Worm (Caenorhabditis elegans): ENCODE data around the gene col-95.

The col-95 gene

DNA sequence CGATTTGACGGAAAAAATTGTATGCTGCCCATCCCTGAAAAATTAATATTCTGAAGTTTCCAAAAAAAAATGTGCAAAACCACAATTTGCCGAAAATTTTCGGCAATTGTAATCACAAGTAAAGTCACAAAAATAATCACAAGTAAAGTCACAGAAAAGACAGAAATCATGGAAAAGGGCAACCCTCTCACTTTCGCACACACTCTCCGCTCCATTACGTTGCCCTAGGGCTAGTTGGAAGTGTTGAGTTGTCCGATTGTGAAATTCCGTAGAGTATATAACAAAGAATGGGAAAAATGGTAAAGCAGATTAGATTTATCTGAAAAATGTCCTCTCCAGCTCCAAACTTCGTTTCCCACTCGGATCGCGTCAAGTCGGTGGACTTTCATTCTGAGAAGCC, 17.6 kb downstream of the col-95 start, which contains the start of gene Y41C4A.32:
TSS of gene Y41C4A.32 (plus strand) at position 302 of the 400 bp plus-strand sequence.
- TF ChIP-seq hnd-1 (tag; optimal IDR thresholded peaks at IDR 0.05) (no peak), flt-1 (GFP tag; IDR thresholded peaks at IDR 0.05) (no peak), B0310.2 (tag; optimal IDR thresholded peaks at IDR 0.05) (no peak), tra-4 (tag; optimal IDR thresholded peaks at IDR 0.05) (no peak)

DNA sequence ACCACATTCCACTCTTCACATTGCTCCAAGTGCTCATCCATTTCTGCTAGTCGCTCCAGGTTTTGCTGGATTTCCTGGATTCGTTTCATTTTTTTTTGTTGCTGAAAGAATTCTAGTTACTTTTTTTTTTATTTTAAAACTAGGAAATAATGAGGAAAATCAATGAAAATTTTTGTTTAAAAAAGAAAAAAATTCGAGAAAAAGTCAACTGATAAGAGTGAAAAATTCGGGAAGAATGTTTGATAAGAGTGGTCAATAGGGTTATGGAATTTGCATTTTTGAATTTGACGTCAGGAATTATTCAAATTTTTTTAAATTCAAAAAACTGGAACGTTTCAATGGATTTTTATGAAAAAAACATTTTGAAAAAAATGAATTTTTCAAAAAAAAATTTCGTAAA, 22.8 kb downstream of the col-95 start, which contains the start of gene Y41C4A.12:
TSS of gene Y41C4A.12 (minus strand) at position 101 of the 400 bp plus-strand sequence.
- TF ChIP-seq ceh-36 (tag; optimal IDR thresholded peaks at IDR 0.05) (no peak), pes-1 (GFP tag; IDR thresholded peaks at IDR 0.05) (no peak), B0310.2 (tag; optimal IDR thresholded peaks at IDR 0.05) (no peak), flt-1 (GFP tag; IDR thresholded peaks at IDR 0.05) (no peak), hmbx-1 (tag; optimal IDR thresholded peaks at IDR 0.05) (no peak), hnd-1 (tag; optimal IDR thresholded peaks at IDR 0.05) (no peak), hmg-4 (GFP tag; optimal IDR thresholded peaks at IDR 0.05) (no peak)

DNA sequence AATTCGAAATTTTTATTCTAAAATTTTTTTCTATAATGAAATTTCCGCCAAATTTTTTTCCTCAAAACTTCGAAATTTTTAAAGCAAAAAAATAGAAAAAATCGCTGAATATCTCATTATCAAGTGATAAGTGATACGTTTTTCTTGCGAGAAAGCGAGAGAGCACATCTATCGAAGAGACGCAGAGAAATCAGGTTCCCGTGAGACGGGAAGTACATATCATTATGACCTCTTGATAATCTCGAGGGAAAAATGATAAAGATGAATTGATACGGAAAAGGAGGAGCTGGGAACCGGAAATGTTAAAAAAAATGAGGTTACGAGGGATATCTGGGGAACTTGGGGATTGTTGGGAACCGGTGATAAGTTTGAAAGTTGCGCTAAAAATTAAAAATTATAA, 23.2 kb downstream of the col-95 start:
- TF ChIP-seq ets-7 (tag; optimal IDR thresholded peaks at IDR 0.05) = no peak
- TF ChIP-seq hmbx-1 (tag; optimal IDR thresholded peaks at IDR 0.05) = no peak
- no peak for TF ChIP-seq tbx-37 (GFP tag; conservative IDR thresholded peaks at IDR 0.05)
- no peak for TF ChIP-seq ama-1 (optimal IDR thresholded peaks at IDR 0.05)
- no peak for TF ChIP-seq F13C5.2 (tag; optimal IDR thresholded peaks at IDR 0.05)
- TF ChIP-seq sea-1 (GFP tag; conservative IDR thresholded peaks at IDR 0.05) = no peak
- TF ChIP-seq ceh-36 (tag; optimal IDR thresholded peaks at IDR 0.05) = no peak
- TF ChIP-seq flt-1 (GFP tag; IDR thresholded peaks at IDR 0.05) = no peak
- no peak for TF ChIP-seq hnd-1 (tag; optimal IDR thresholded peaks at IDR 0.05)
- TF ChIP-seq ceh-13 (GFP tag; optimal IDR thresholded peaks at IDR 0.05) = no peak
- TF ChIP-seq scrt-1 (GFP tag; IDR thresholded peaks at IDR 0.05) = no peak
- TF ChIP-seq aly-1 (tag; optimal IDR thresholded peaks at IDR 0.05) = no peak
- no peak for TF ChIP-seq B0310.2 (tag; optimal IDR thresholded peaks at IDR 0.05)

DNA sequence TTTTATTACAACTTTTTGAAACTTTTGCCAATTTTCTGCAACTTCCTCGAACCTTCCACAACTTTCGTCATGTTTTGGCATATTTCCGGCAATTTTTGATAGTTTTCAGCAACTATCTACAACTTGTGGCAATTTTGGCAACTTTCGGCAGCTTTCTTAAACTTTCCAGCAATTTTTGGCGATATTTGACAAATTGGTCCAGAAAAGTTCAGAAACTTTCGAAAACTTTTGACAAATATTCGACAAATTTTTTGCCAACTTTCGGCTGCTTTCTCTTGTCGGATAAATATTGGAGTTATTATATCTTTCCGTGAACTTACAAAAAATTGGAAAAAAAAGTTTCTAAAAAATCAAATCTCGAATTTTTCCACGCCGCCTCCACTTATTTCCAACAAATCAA, 26.5 kb downstream of the col-95 start, which contains the start of gene Y41C4A.18:
TSS of gene Y41C4A.18 (plus strand) at position 301 of the 400 bp plus-strand sequence.
- TF ChIP-seq hmbx-1 (tag; optimal IDR thresholded peaks at IDR 0.05) = no peak
- no peak for TF ChIP-seq sea-1 (GFP tag; conservative IDR thresholded peaks at IDR 0.05)
- TF ChIP-seq aly-1 (tag; optimal IDR thresholded peaks at IDR 0.05) = no peak
- TF ChIP-seq ama-1 (optimal IDR thresholded peaks at IDR 0.05) = no peak
- no peak for TF ChIP-seq tra-4 (tag; optimal IDR thresholded peaks at IDR 0.05)
- no peak for TF ChIP-seq tbx-11 (GFP tag; IDR thresholded peaks at IDR 0.05)
- no peak for TF ChIP-seq ceh-13 (GFP tag; optimal IDR thresholded peaks at IDR 0.05)
- no peak for TF ChIP-seq flt-1 (GFP tag; IDR thresholded peaks at IDR 0.05)
- no peak for TF ChIP-seq hmg-4 (GFP tag; optimal IDR thresholded peaks at IDR 0.05)
- TF ChIP-seq scrt-1 (GFP tag; IDR thresholded peaks at IDR 0.05) = no peak
- no peak for TF ChIP-seq B0310.2 (tag; optimal IDR thresholded peaks at IDR 0.05)
- TF ChIP-seq ets-7 (tag; optimal IDR thresholded peaks at IDR 0.05) = no peak

DNA sequence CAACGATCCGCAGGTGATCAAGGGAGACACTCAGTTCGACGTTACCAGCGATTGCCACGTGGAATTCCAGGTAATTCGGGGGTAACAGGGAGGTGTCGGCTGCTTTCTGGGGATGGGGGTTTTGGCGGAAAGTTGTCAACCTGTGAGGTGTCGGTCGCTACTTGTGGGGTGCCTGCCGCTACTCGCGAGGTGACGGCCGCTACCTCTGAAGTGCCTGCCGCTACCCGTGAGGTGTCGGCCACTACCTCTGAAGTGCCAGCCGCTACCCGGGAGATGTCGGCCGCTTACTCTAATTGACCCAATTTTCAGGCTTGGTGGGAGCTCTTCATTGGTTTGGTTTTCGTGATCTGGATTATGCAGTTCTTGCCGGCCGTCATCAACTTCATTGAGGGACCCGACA, 27.1 kb downstream of the col-95 start:
- TF ChIP-seq hmbx-1 (tag; optimal IDR thresholded peaks at IDR 0.05) (no peak), hmg-4 (GFP tag; optimal IDR thresholded peaks at IDR 0.05) (no peak), ceh-36 (tag; optimal IDR thresholded peaks at IDR 0.05) (no peak), scrt-1 (GFP tag; IDR thresholded peaks at IDR 0.05) (no peak), hnd-1 (tag; optimal IDR thresholded peaks at IDR 0.05) (no peak), ceh-13 (GFP tag; optimal IDR thresholded peaks at IDR 0.05) (no peak), F13C5.2 (tag; optimal IDR thresholded peaks at IDR 0.05) (no peak), aly-1 (tag; optimal IDR thresholded peaks at IDR 0.05) (no peak), ets-7 (tag; optimal IDR thresholded peaks at IDR 0.05) (no peak), B0310.2 (tag; optimal IDR thresholded peaks at IDR 0.05) (no peak), tbx-11 (GFP tag; IDR thresholded peaks at IDR 0.05) (no peak), tbx-37 (GFP tag; conservative IDR thresholded peaks at IDR 0.05) (no peak), tra-4 (tag; optimal IDR thresholded peaks at IDR 0.05) (no peak), sea-1 (GFP tag; conservative IDR thresholded peaks at IDR 0.05) (no peak), pes-1 (GFP tag; IDR thresholded peaks at IDR 0.05) (no peak), ama-1 (optimal IDR thresholded peaks at IDR 0.05) (no peak), flt-1 (GFP tag; IDR thresholded peaks at IDR 0.05) (no peak)

DNA sequence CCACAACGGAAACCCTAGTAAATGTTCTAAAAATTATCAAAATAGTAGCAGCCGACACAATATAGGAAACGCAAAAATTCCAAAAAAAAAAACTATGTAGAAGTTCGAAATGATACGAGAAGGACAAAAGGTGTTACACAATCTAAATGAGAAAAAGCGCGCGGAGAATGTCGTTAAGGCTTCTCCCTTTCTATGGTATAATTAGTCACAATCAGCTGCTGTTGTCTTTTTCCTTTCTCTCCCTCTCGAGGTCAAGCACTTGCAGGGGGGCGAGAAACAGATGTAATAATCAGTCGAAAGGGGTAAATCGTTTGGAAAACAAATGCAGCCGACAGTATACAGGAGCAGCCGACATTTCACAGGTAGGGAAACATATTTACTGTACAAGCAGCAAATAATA, 27.7 kb downstream of the col-95 start:
- TF ChIP-seq tra-4 (tag; optimal IDR thresholded peaks at IDR 0.05) (no peak), pes-1 (GFP tag; IDR thresholded peaks at IDR 0.05) (no peak), ama-1 (optimal IDR thresholded peaks at IDR 0.05) (no peak), aly-1 (tag; optimal IDR thresholded peaks at IDR 0.05) (no peak), ceh-13 (GFP tag; optimal IDR thresholded peaks at IDR 0.05) (no peak), hnd-1 (tag; optimal IDR thresholded peaks at IDR 0.05) (no peak), hmbx-1 (tag; optimal IDR thresholded peaks at IDR 0.05) (no peak), tbx-37 (GFP tag; conservative IDR thresholded peaks at IDR 0.05) (no peak), scrt-1 (GFP tag; IDR thresholded peaks at IDR 0.05) (no peak), sea-1 (GFP tag; conservative IDR thresholded peaks at IDR 0.05) (no peak), B0310.2 (tag; optimal IDR thresholded peaks at IDR 0.05) (no peak), hmg-4 (GFP tag; optimal IDR thresholded peaks at IDR 0.05) (no peak), tbx-11 (GFP tag; IDR thresholded peaks at IDR 0.05) (no peak), F13C5.2 (tag; optimal IDR thresholded peaks at IDR 0.05) (no peak), ets-7 (tag; optimal IDR thresholded peaks at IDR 0.05) (no peak), flt-1 (GFP tag; IDR thresholded peaks at IDR 0.05) (no peak), ceh-36 (tag; optimal IDR thresholded peaks at IDR 0.05) (no peak)

DNA sequence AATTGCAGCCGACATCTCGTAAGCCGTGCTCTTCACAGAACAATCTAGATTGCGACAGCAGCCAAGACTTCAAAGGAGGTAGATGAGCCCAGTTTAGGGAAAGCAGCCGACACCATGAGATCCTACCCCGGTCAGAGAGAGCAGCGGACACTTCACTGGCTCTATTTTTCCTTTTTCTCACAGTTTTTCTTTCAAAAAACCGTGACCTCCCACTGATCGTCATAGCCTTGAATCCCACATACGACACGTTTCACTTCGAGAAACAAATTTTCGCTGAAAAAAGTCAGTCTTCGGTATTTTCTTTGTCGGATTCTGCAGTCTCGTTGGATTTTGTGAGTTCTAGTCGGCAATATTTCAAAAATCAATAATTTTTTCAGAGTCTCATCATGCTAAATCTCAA, 28.3 kb downstream of the col-95 start, which contains the start of gene Y41C4A.21:
TSS of gene Y41C4A.21 (plus strand) at position 301 of the 400 bp plus-strand sequence.
- TF ChIP-seq aly-1 (tag; optimal IDR thresholded peaks at IDR 0.05) (no peak), sea-1 (GFP tag; conservative IDR thresholded peaks at IDR 0.05) (no peak), B0310.2 (tag; optimal IDR thresholded peaks at IDR 0.05) (no peak), tbx-37 (GFP tag; conservative IDR thresholded peaks at IDR 0.05) (no peak), ets-7 (tag; optimal IDR thresholded peaks at IDR 0.05) (no peak), flt-1 (GFP tag; IDR thresholded peaks at IDR 0.05) (no peak), tbx-11 (GFP tag; IDR thresholded peaks at IDR 0.05) (no peak), scrt-1 (GFP tag; IDR thresholded peaks at IDR 0.05) (no peak), hnd-1 (tag; optimal IDR thresholded peaks at IDR 0.05) (no peak), pes-1 (GFP tag; IDR thresholded peaks at IDR 0.05) (no peak), F13C5.2 (tag; optimal IDR thresholded peaks at IDR 0.05) (no peak), ceh-13 (GFP tag; optimal IDR thresholded peaks at IDR 0.05) (no peak), ceh-36 (tag; optimal IDR thresholded peaks at IDR 0.05) (no peak), tra-4 (tag; optimal IDR thresholded peaks at IDR 0.05) (no peak), hmg-4 (GFP tag; optimal IDR thresholded peaks at IDR 0.05) (no peak), ama-1 (optimal IDR thresholded peaks at IDR 0.05) (no peak), hmbx-1 (tag; optimal IDR thresholded peaks at IDR 0.05) (no peak)

Data from whole organism, early embryonic.